Fruit fly (Drosophila melanogaster) whole organism, prepupa: ENCODE data around the gene WDY.
"Not testable (repeated sequence)": the region's sequence is repeated elsewhere in the genome, so short reads cannot be mapped to it uniquely, and the experiment has no call there.

Source experiments
- CG11762 ChIP-seq: fragments of 200-800 bp; sonication (Bioruptor generic); optimal IDR thresholded peaks from 3 replicates; lab custom pipeline; 2016; ENCODE audit warnings: missing biosample characterization, missing genetic modification characterization; ENCODE audit not compliant: insufficient read depth
- CG1621 ChIP-seq: fragments of 200-800 bp; sonication (Bioruptor generic); optimal IDR thresholded peaks from 3 replicates; lab custom pipeline; 2018; ENCODE audit warnings: missing biosample characterization, mild to moderate bottlenecking, missing genetic modification characterization
- Hr4 ChIP-seq: fragments of 200-800 bp; sonication (Bioruptor generic); optimal IDR thresholded peaks from 3 replicates; lab custom pipeline; 2016; ENCODE audit warnings: missing biosample characterization, missing genetic modification characterization

Gene WDY

dm6 chrY:2273122-2273521, at the start of gene WDY:
Gene WDY (plus strand): TSS chrY:2273422.
- TF ChIP-seq CG11762 (GFP tag; lab: Kevin White, UChicago); Hr4 (GFP tag; lab: Kevin White, UChicago); CG1621 (tag; lab: Kevin White, UChicago): not testable (repeated sequence)
